Worm (Caenorhabditis elegans) whole organism, L1 larva: ENCODE results near the gene plc-2.

Experiments
- C34B4.2 ChIP-seq: sonication (generic microtip); optimal IDR thresholded peaks from 2 replicates; lab custom pipeline; 2017; ENCODE audit warnings: mild to moderate bottlenecking, missing genetic modification characterization, missing compliant biosample characterization
- aha-1 ChIP-seq: fragments of 150-350 bp; optimal IDR thresholded peaks from 2 replicates; lab custom pipeline; 2014; ENCODE audit warnings: missing biosample characterization, missing genetic modification characterization
- ama-1 ChIP-seq: fragments of 150-350 bp; optimal IDR thresholded peaks from 2 replicates; lab custom pipeline; 2014
- blmp-1 ChIP-seq: fragments of 150-350 bp; optimal IDR thresholded peaks from 2 replicates; lab custom pipeline; 2014; ENCODE audit warnings: missing biosample characterization, missing genetic modification characterization
- ceh-8 ChIP-seq: fragments of 200-800 bp; sonication (Bioruptor generic); optimal IDR thresholded peaks from 2 replicates; lab custom pipeline; 2018; ENCODE audit warnings: mild to moderate bottlenecking, missing genetic modification characterization, moderate library complexity, missing compliant biosample characterization
- ceh-90 ChIP-seq: sonication (generic microtip); optimal IDR thresholded peaks from 2 replicates; lab custom pipeline; 2016; ENCODE audit warnings: missing genetic modification characterization, missing compliant biosample characterization
- efl-3 ChIP-seq: fragments of 200-800 bp; sonication (Bioruptor generic); optimal IDR thresholded peaks from 2 replicates; lab custom pipeline; 2018; ENCODE audit warnings: mild to moderate bottlenecking, missing genetic modification characterization, missing compliant biosample characterization
- elt-2 ChIP-seq: sonication (generic microtip); optimal IDR thresholded peaks from 2 replicates; lab custom pipeline; 2016; ENCODE audit warnings: missing genetic modification characterization, mild to moderate bottlenecking, inconsistent platforms, missing compliant biosample characterization, missing genetic modification reagents
- fkh-8 ChIP-seq: sonication (generic microtip); optimal IDR thresholded peaks from 2 replicates; lab custom pipeline; 2016; ENCODE audit warnings: mild to moderate bottlenecking, missing genetic modification characterization, missing compliant biosample characterization
- fos-1 ChIP-seq: fragments of 150-350 bp; optimal IDR thresholded peaks from 2 replicates; lab custom pipeline; 2014; ENCODE audit warnings: missing biosample characterization, missing genetic modification characterization
- hpl-2 ChIP-seq: fragments of 150-350 bp; optimal IDR thresholded peaks from 2 replicates; lab custom pipeline; 2014; ENCODE audit warnings: missing biosample characterization, missing genetic modification reagents, missing genetic modification characterization
- irx-1 ChIP-seq: sonication (generic microtip); optimal IDR thresholded peaks from 2 replicates; lab custom pipeline; 2016; ENCODE audit warnings: missing genetic modification characterization, missing compliant biosample characterization
- jun-1 ChIP-seq: fragments of 150-350 bp; optimal IDR thresholded peaks from 2 replicates; lab custom pipeline; 2014; ENCODE audit warnings: missing biosample characterization, missing genetic modification reagents, missing genetic modification characterization
- lin-13 ChIP-seq: fragments of 150-350 bp; optimal IDR thresholded peaks from 2 replicates; lab custom pipeline; 2014; ENCODE audit warnings: missing biosample characterization, missing genetic modification reagents, missing genetic modification characterization
- lin-14 ChIP-seq: fragments of 200-800 bp; sonication (Bioruptor generic); optimal IDR thresholded peaks from 2 replicates; lab custom pipeline; 2018; ENCODE audit warnings: mild to moderate bottlenecking, missing genetic modification characterization, moderate library complexity, missing compliant biosample characterization
- lin-15B ChIP-seq: fragments of 150-350 bp; sonication (generic microtip); optimal IDR thresholded peaks from 3 replicates; lab custom pipeline; 2014; ENCODE audit warnings: missing biosample characterization, missing genetic modification characterization
- lsy-2 ChIP-seq, 2 experiments: fragments of 150-350 bp; optimal IDR thresholded peaks; 2 replicates each; lab custom pipeline; 2014; ENCODE audit warnings: missing biosample characterization in 2 of 2, missing genetic modification characterization in 2 of 2
- mdl-1 ChIP-seq, 2 experiments: fragments of 150-350 bp; optimal IDR thresholded peaks; 2 replicates each; lab custom pipeline; 2014 to 2017; ENCODE audit warnings: missing biosample characterization in 2 of 2, missing genetic modification characterization in 2 of 2, inconsistent platforms in 1 of 2
- nhr-12 ChIP-seq: sonication (generic microtip); optimal IDR thresholded peaks from 2 replicates; lab custom pipeline; 2017; ENCODE audit warnings: missing biosample characterization, missing genetic modification characterization
- nhr-20 ChIP-seq: sonication (generic microtip); optimal IDR thresholded peaks from 2 replicates; lab custom pipeline; 2016; ENCODE audit warnings: mild to moderate bottlenecking, missing genetic modification characterization, missing compliant biosample characterization
- nhr-28 ChIP-seq: fragments of 150-350 bp; optimal IDR thresholded peaks from 2 replicates; lab custom pipeline; 2014; ENCODE audit warnings: missing biosample characterization, missing genetic modification characterization
- nhr-47 ChIP-seq: sonication (generic microtip); optimal IDR thresholded peaks from 2 replicates; lab custom pipeline; 2016; ENCODE audit warnings: mild to moderate bottlenecking, missing genetic modification characterization, moderate library complexity, missing compliant biosample characterization
- nhr-76 ChIP-seq: sonication (generic microtip); optimal IDR thresholded peaks from 2 replicates; lab custom pipeline; 2017; ENCODE audit warnings: missing biosample characterization, missing genetic modification characterization
- nhr-90 ChIP-seq: sonication (generic microtip); optimal IDR thresholded peaks from 2 replicates; lab custom pipeline; 2016; ENCODE audit warnings: mild to moderate bottlenecking, missing genetic modification characterization, missing compliant biosample characterization; ENCODE audit not compliant: poor library complexity
- pax-3 ChIP-seq: fragments of 200-800 bp; sonication (Bioruptor generic); optimal IDR thresholded peaks from 2 replicates; lab custom pipeline; 2018; ENCODE audit warnings: mild to moderate bottlenecking, missing genetic modification characterization, moderate library complexity, missing compliant biosample characterization
- rnt-1 ChIP-seq: sonication (generic microtip); optimal IDR thresholded peaks from 2 replicates; lab custom pipeline; 2016; ENCODE audit warnings: mild to moderate bottlenecking, missing genetic modification characterization, moderate library complexity, missing compliant biosample characterization
- skn-1 ChIP-seq: fragments of 150-350 bp; optimal IDR thresholded peaks from 2 replicates; lab custom pipeline; 2014; ENCODE audit warnings: missing biosample characterization, missing genetic modification characterization
- sox-4 ChIP-seq: sonication (generic microtip); optimal IDR thresholded peaks from 2 replicates; lab custom pipeline; 2016; ENCODE audit warnings: missing genetic modification characterization, missing compliant biosample characterization
- sup-37 ChIP-seq: fragments of 200-800 bp; sonication (Bioruptor generic); optimal IDR thresholded peaks from 2 replicates; lab custom pipeline; 2018; ENCODE audit warnings: mild to moderate bottlenecking, missing genetic modification characterization, missing compliant biosample characterization
- tbx-2 ChIP-seq: sonication (generic microtip); optimal IDR thresholded peaks from 2 replicates; lab custom pipeline; 2016; ENCODE audit warnings: missing genetic modification characterization, missing compliant biosample characterization
- tlp-1 ChIP-seq: fragments of 150-350 bp; optimal IDR thresholded peaks from 2 replicates; lab custom pipeline; 2014; ENCODE audit warnings: missing biosample characterization, missing genetic modification characterization
- unc-130 ChIP-seq: fragments of 150-350 bp; optimal IDR thresholded peaks from 2 replicates; lab custom pipeline; 2017; ENCODE audit warnings: missing biosample characterization, missing genetic modification characterization, inconsistent platforms
- unc-98 ChIP-seq: fragments of 200-800 bp; sonication (Bioruptor generic); IDR thresholded peaks from 2 replicates; pipeline ENCODE4 v1.3.6; 2022; ENCODE audit warnings: missing genetic modification characterization, missing compliant biosample characterization
- xbp-1 ChIP-seq: sonication (generic microtip); optimal IDR thresholded peaks from 2 replicates; lab custom pipeline; 2016; ENCODE audit warnings: missing genetic modification characterization, missing compliant biosample characterization

The plc-2 gene

DNA sequence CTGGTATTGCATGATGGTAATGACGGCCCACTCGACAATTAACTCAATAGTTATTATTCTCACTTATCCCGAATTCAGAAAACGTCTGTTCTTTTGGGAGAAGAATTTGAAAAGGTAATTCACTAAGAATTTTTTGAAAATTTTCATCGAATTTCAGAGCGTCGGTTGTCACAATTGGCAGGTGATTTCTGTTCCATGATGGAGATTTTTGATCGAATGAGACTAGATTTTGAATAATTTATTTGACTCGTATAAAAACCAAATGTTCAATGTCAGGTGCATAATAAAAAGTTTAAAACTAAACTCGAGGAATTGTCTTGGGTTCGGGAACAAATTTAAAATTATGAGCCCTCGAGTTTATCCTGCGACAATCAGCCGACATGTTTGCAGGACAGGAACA, 24.3 kb downstream of the plc-2 start, which contains the start of gene sri-25:
Gene sri-25, plus strand, starts transcription at position 301 of the 400 bp plus-strand sequence.
- TF ChIP-seq blmp-1 (tag; lab: Kevin White, UChicago) = no peak

DNA sequence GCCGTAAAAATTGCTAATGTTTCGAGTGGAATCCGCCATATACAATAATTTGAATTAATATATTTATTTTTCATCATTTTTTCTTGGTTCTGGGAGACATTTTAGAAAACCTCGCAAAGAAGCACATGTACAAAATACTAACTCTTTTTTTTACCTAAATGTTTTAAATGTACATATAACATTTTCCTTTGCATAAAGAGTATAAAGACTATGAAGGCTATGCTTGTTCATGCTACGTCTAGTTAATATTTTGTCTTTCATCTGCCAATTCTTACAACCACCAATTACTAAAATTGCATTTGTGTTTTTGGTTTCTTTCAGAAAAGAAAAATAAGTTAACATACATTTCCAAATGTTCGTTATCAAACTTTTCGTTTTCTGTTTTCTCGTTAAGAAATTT, 29.0 kb downstream of the plc-2 start, which contains the start of gene irld-25:
Gene irld-25, plus strand, starts transcription at position 301 of the 400 bp plus-strand sequence.
- no peak for TF ChIP-seq lin-13
- TF ChIP-seq lsy-2 (tag; optimal IDR thresholded peaks at IDR 0.05; lab: Kevin White, UChicago) = no peak
- no peak for TF ChIP-seq aha-1 (tag; lab: Kevin White, UChicago)
- TF ChIP-seq, all 84 proteins: peak for 0

DNA sequence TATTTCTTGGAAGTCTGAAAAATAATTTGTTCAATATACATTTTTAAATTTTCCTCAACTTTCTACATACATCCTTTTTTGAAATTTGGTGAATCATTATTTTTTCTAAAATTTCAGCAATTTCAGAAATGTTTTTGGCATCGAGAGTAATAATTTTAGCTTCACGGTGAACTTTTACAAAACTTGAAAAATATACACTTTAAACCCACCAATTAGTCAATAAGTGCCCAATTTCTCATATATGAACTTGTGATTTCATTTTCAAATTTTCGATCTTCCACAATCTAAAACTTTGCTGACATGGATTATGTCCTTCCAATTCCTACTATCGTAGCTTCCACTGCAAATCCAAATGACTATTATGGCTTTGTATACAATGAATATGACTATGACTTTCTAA, 31.3 kb downstream of the plc-2 start, which contains the start of gene srw-24:
Gene srw-24, plus strand, starts transcription at position 301 of the 400 bp plus-strand sequence.
- TF ChIP-seq ceh-8 (GFP tag; lab: Kevin White, UChicago) (no peak), aha-1 (tag; lab: Kevin White, UChicago) (no peak), nhr-12 (tag; lab: Kevin White, UChicago) (no peak), fkh-8 (tag; lab: Kevin White, UChicago) (no peak), skn-1 (tag; lab: Kevin White, UChicago) (no peak), unc-130 (tag; lab: Kevin White, UChicago) (no peak), nhr-28 (tag; lab: Kevin White, UChicago) (no peak), C34B4.2 (tag; lab: Kevin White, UChicago) (no peak), hpl-2 (GFP tag; lab: Kevin White, UChicago) (no peak), efl-3 (GFP tag; lab: Kevin White, UChicago) (no peak), ama-1 (lab: Kevin White, UChicago) (no peak), sox-4 (tag; lab: Kevin White, UChicago) (no peak), lin-14 (GFP tag; lab: Kevin White, UChicago) (no peak), nhr-20 (tag; lab: Kevin White, UChicago) (no peak), sup-37 (no peak), tbx-2 (tag; lab: Kevin White, UChicago) (no peak), nhr-90 (tag; lab: Kevin White, UChicago) (no peak), nhr-47 (no peak), mdl-1 (tag; optimal IDR thresholded peaks at IDR 0.05; lab: Kevin White, UChicago) (no peak)

DNA sequence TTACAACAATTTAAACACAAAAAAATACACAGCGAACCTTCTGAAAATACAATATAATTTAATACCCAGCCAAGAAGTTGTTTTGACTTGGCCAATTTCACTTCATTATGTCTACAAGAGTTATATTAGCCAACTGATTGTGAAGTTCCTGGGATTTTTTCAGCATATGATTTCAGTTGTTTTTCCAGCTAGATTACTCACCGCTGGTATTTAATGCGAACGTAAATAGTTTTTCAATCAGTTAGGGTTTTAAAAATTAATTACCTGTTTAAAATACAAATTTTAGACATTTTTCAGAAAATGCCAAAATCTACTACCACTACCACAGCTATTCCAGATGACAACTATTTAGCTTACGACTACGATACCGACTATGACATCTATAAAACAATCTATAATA, 33.3 kb downstream of the plc-2 start, which contains the start of gene srw-14:
Gene srw-14, plus strand, starts transcription at position 301 of the 400 bp plus-strand sequence.
- TF ChIP-seq irx-1 (tag; lab: Kevin White, UChicago) (no peak), xbp-1 (no peak), unc-130 (tag; lab: Kevin White, UChicago) (no peak), unc-98 (GFP tag; lab: Robert Waterston, UW) (no peak)

DNA sequence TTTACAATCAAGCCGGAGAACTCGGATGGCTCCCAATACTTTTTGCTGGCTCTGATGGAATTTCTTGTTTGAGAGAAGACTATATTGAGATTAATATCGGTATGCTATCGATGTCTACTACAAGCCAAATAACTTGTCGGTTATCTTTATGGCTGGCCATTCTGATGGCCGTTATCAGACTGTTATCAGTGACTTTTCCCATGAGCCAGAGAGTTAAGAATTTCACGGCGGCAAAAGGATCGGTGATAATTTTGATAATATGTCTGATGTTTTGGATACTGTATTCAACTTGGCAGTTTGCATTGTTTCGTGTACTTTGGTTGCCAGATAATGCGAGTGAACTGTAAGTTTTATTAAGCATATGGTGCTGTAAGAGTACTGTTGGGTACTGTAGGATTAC, 33.8 kb downstream of the plc-2 start:
- TF ChIP-seq ceh-90 (tag; lab: Kevin White, UChicago) (no peak), lin-15B (tag; lab: Kevin White, UChicago) (no peak), lin-13 (no peak), rnt-1 (tag; lab: Kevin White, UChicago) (no peak), fos-1 (no peak), xbp-1 (no peak), ama-1 (lab: Kevin White, UChicago) (no peak), mdl-1 (tag; optimal IDR thresholded peaks at IDR 0.05; lab: Kevin White, UChicago) (no peak), pax-3 (tag; lab: Kevin White, UChicago) (no peak), elt-2 (tag; lab: Kevin White, UChicago) (peak; percentile 79), jun-1 (tag; lab: Kevin White, UChicago) (no peak), nhr-12 (tag; lab: Kevin White, UChicago) (no peak), tlp-1 (tag; lab: Kevin White, UChicago) (peak; percentile 45), nhr-76 (tag; lab: Kevin White, UChicago) (no peak)
